Fruit fly (Drosophila melanogaster) whole organism, wandering third instar larva: ENCODE measurements around the gene TfIIA-S.
A peak's percentile ranks its signal among the peaks of the same experiment; 100 is the strongest.

Source experiments
- Abd-B ChIP-seq: fragments of >200 bp; optimal IDR thresholded peaks from 2 replicates; lab custom pipeline; 2017; ENCODE audit warnings: missing biosample characterization, missing genetic modification characterization
- CG32264 ChIP-seq: fragments of 200-800 bp; sonication (Bioruptor generic); optimal IDR thresholded peaks from 2 replicates; lab custom pipeline; 2016; ENCODE audit warnings: missing biosample characterization, missing genetic modification characterization
- CG9705 ChIP-seq: fragments of 200-800 bp; sonication (Bioruptor generic); optimal IDR thresholded peaks from 2 replicates; lab custom pipeline; 2018; ENCODE audit warnings: missing biosample characterization, mild to moderate bottlenecking, missing genetic modification characterization
- CrebA ChIP-seq: fragments of 200-800 bp; sonication (Bioruptor generic); optimal IDR thresholded peaks from 2 replicates; lab custom pipeline; 2016; ENCODE audit warnings: missing biosample characterization, mild to moderate bottlenecking, missing genetic modification characterization, borderline replicate concordance
- Dfd ChIP-seq: fragments of >200 bp; optimal IDR thresholded peaks from 2 replicates; lab custom pipeline; 2017; ENCODE audit warnings: missing biosample characterization, missing genetic modification characterization
- Dif ChIP-seq: fragments of 200-275, 200-300 bp; sonication (Bioruptor generic); optimal IDR thresholded peaks from 2 replicates; lab custom pipeline; 2018; ENCODE audit warnings: missing biosample characterization, missing genetic modification characterization; ENCODE audit not compliant: partially characterized antibody
- GATAd ChIP-seq: sonication (Bioruptor generic); optimal IDR thresholded peaks from 2 replicates; lab custom pipeline; 2016; ENCODE audit warnings: missing biosample characterization, missing genetic modification characterization
- HLH106 ChIP-seq: fragments of 200-800 bp; optimal IDR thresholded peaks from 3 replicates; lab custom pipeline; 2019; ENCODE audit warnings: missing biosample characterization, mild to moderate bottlenecking, missing genetic modification characterization, moderate library complexity
- Hnf4 ChIP-seq: fragments of 200-800 bp; sonication (Bioruptor generic); optimal IDR thresholded peaks from 2 replicates; lab custom pipeline; 2016; ENCODE audit warnings: missing biosample characterization, mild to moderate bottlenecking, missing genetic modification characterization
- Hr78 ChIP-seq: fragments of >200 bp; optimal IDR thresholded peaks from 2 replicates; lab custom pipeline; 2017; ENCODE audit warnings: missing biosample characterization, missing genetic modification characterization
- Hr83 ChIP-seq: fragments of 200-300 bp; sonication (Bioruptor generic); optimal IDR thresholded peaks from 2 replicates; lab custom pipeline; 2016; ENCODE audit warnings: missing biosample characterization, mild to moderate bottlenecking, missing genetic modification characterization, moderate library complexity; ENCODE audit not compliant: poor library complexity, severe bottlenecking
- Jra ChIP-seq: sonication (Bioruptor generic); optimal IDR thresholded peaks from 2 replicates; lab custom pipeline; 2016; ENCODE audit warnings: missing biosample characterization, missing genetic modification characterization
- Mio ChIP-seq: sonication (Bioruptor generic); optimal IDR thresholded peaks from 2 replicates; lab custom pipeline; 2016; ENCODE audit warnings: missing biosample characterization, missing genetic modification characterization
- Myc ChIP-seq: fragments of >200 bp; optimal IDR thresholded peaks from 2 replicates; lab custom pipeline; 2017
- N ChIP-seq: fragments of >200 bp; optimal IDR thresholded peaks from 2 replicates; lab custom pipeline; 2018; ENCODE audit warnings: missing biosample characterization, missing external identifiers, missing genetic modification characterization
- OdsH ChIP-seq: fragments of 200-800 bp; sonication (Bioruptor generic); optimal IDR thresholded peaks from 2 replicates; lab custom pipeline; 2016; ENCODE audit warnings: missing biosample characterization, mild to moderate bottlenecking, missing genetic modification characterization
- Rel ChIP-seq, 2 experiments: fragments of 200-800 bp; sonication (Bioruptor generic) in 1 of 2; optimal IDR thresholded peaks; 2 replicates in 1 of 2; 3 replicates in 1 of 2; lab custom pipeline; 2016 to 2019; ENCODE audit warnings: mild to moderate bottlenecking in 2 of 2, missing biosample characterization in 2 of 2, missing genetic modification characterization in 2 of 2, moderate library complexity in 1 of 2
- Sp1 ChIP-seq: fragments of 200-800 bp; sonication (Bioruptor generic); optimal IDR thresholded peaks from 3 replicates; lab custom pipeline; 2019; ENCODE audit warnings: missing biosample characterization, mild to moderate bottlenecking, missing genetic modification characterization, moderate library complexity
- Vsx2 ChIP-seq: fragments of 200-300, 225-300 bp; sonication (Bioruptor generic); optimal IDR thresholded peaks from 2 replicates; lab custom pipeline; 2018; ENCODE audit warnings: missing biosample characterization, missing genetic modification characterization; ENCODE audit not compliant: partially characterized antibody
- br ChIP-seq: fragments of 200-800 bp; sonication (Bioruptor generic); optimal IDR thresholded peaks from 2 replicates; lab custom pipeline; 2016; ENCODE audit warnings: missing biosample characterization, missing genetic modification characterization
- brk ChIP-seq: fragments of 200-800 bp; sonication (Bioruptor generic); optimal IDR thresholded peaks from 2 replicates; lab custom pipeline; 2016; ENCODE audit warnings: missing biosample characterization, mild to moderate bottlenecking, missing genetic modification characterization
- dl ChIP-seq, 2 experiments: fragments of 175-275, 200-275 bp in 1 of 2; fragments of 200-275 bp in 1 of 2; sonication (Bioruptor generic); optimal IDR thresholded peaks; lab custom pipeline; 2018; ENCODE audit warnings: mild to moderate bottlenecking in 2 of 2, missing biosample characterization in 2 of 2, missing genetic modification characterization in 2 of 2, moderate library complexity in 2 of 2; ENCODE audit not compliant: partially characterized antibody in 2 of 2, insufficient read depth in 1 of 2
- dmrt93B ChIP-seq: fragments of 200-800 bp; sonication (Bioruptor generic); optimal IDR thresholded peaks from 2 replicates; lab custom pipeline; 2018; ENCODE audit warnings: missing biosample characterization, mild to moderate bottlenecking, missing genetic modification characterization
- dsf ChIP-seq: sonication (Bioruptor generic); optimal IDR thresholded peaks from 2 replicates; lab custom pipeline; 2016; ENCODE audit warnings: missing biosample characterization, missing genetic modification characterization, borderline replicate concordance
- ey ChIP-seq: fragments of 200-800 bp; sonication (Bioruptor generic); optimal IDR thresholded peaks from 2 replicates; lab custom pipeline; 2016; ENCODE audit warnings: missing biosample characterization, missing genetic modification characterization
- foxo ChIP-seq, 2 experiments: fragments of 200-800 bp; sonication (Bioruptor generic); optimal IDR thresholded peaks; 2 replicates in 1 of 2; 3 replicates in 1 of 2; lab custom pipeline; 2016 to 2017; ENCODE audit warnings: missing biosample characterization in 2 of 2, missing genetic modification characterization in 2 of 2
- fru ChIP-seq: fragments of 200-800 bp; sonication (Bioruptor generic); optimal IDR thresholded peaks from 3 replicates; lab custom pipeline; 2016; ENCODE audit warnings: missing biosample characterization, mild to moderate bottlenecking, missing genetic modification characterization
- h ChIP-seq: fragments of 200-800 bp; sonication (Bioruptor generic); optimal IDR thresholded peaks from 3 replicates; lab custom pipeline; 2016; ENCODE audit warnings: missing biosample characterization, mild to moderate bottlenecking, missing genetic modification characterization
- jim ChIP-seq: fragments of 175-275, 200-325 bp; sonication (Bioruptor generic); optimal IDR thresholded peaks from 2 replicates; lab custom pipeline; 2016; ENCODE audit warnings: missing biosample characterization, mild to moderate bottlenecking, missing genetic modification characterization
- lola ChIP-seq: fragments of >200 bp; optimal IDR thresholded peaks from 2 replicates; lab custom pipeline; 2017; ENCODE audit warnings: missing biosample characterization, missing genetic modification characterization
- pan ChIP-seq: fragments of >200 bp; optimal IDR thresholded peaks from 2 replicates; lab custom pipeline; 2017
- psq ChIP-seq: fragments of 200-800 bp; sonication (Bioruptor generic); optimal IDR thresholded peaks from 3 replicates; lab custom pipeline; 2017; ENCODE audit warnings: missing biosample characterization, mild to moderate bottlenecking, missing genetic modification characterization, moderate library complexity
- rgr ChIP-seq: fragments of 200-800 bp; sonication (Bioruptor generic); optimal IDR thresholded peaks from 3 replicates; lab custom pipeline; 2016; ENCODE audit warnings: missing biosample characterization, mild to moderate bottlenecking, missing genetic modification characterization
- sage ChIP-seq: fragments of 200-800 bp; sonication (Bioruptor generic); optimal IDR thresholded peaks from 2 replicates; lab custom pipeline; 2016; ENCODE audit warnings: missing biosample characterization, mild to moderate bottlenecking, missing genetic modification characterization
- sv ChIP-seq: fragments of 200-800 bp; sonication (Bioruptor generic); optimal IDR thresholded peaks from 3 replicates; lab custom pipeline; 2016; ENCODE audit warnings: missing biosample characterization, missing genetic modification characterization
- tai ChIP-seq: sonication (Bioruptor generic); optimal IDR thresholded peaks from 2 replicates; lab custom pipeline; 2016; ENCODE audit warnings: missing biosample characterization, missing genetic modification characterization
- usp ChIP-seq: fragments of >200 bp; optimal IDR thresholded peaks from 2 replicates; lab custom pipeline; 2017; ENCODE audit warnings: missing biosample characterization, missing genetic modification characterization
- woc ChIP-seq: sonication (Bioruptor generic); optimal IDR thresholded peaks from 2 replicates; lab custom pipeline; 2016; ENCODE audit warnings: missing biosample characterization, mild to moderate bottlenecking, missing genetic modification characterization

The TfIIA-S gene

DNA sequence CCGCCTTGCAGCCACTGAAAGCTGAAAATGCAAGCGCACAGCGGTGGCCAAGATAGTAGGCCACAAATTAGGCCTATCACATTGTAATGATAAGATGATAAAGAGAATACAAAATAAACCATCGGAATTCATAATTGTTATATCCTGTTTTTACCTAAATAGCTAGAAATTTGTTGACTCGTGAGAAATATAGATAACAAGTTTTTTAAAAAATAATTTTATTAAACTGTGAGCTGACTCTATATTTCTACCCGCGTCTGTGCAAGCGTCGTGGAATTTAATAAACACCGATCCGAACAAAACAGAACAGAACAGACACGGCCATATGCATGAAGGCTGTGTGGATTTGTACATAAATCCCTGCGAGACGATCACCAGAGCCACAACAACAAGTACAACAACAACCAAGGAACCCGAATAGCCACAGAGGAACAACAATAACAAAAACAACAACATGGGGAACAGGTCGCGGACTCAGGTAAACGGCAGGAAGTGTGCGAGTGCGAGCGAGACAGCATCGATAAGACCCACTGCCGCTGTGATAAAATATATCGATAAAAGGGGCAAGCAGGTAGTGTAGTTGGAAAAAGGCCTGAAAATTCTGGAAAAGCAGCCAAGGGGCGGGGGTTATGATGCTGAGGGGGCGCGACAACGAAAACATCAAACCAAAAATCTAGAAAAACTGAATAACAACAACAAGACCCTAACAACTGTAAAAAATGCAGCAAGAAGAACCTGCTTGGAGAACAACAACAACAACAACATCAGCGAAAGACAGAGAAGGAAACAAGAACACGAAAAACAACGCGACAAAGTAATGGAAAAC, 4.4 kb downstream of the TfIIA-S start:
- TF ChIP-seq CG32264 (GFP tag; lab: Kevin White, UChicago) = peak; percentile 84
- TF ChIP-seq usp (GFP tag; lab: Kevin White, UChicago) = no peak
- no peak for TF ChIP-seq pan (lab: Kevin White, UChicago)
- no peak for TF ChIP-seq lola (GFP tag; lab: Kevin White, UChicago)
- TF ChIP-seq foxo (GFP tag; optimal IDR thresholded peaks at IDR 0.05; lab: Kevin White, UChicago) = peak; percentile 48 to 94
- no peak for TF ChIP-seq Hr78 (GFP tag; lab: Kevin White, UChicago)
- peak; percentile 94 for TF ChIP-seq ey
- peak in 1 of 2 experiments; percentile 29 for TF ChIP-seq dl (GFP tag; optimal IDR thresholded peaks at IDR 0.05; lab: Kevin White, UChicago; ENCODE audit: insufficient read depth in 1 of 2, partially characterized antibody in 2 of 2)
- peak; percentile 53 for TF ChIP-seq dsf (GFP tag; lab: Kevin White, UChicago)
- TF ChIP-seq br = peak; percentile 95
- no peak for TF ChIP-seq Hr83 (GFP tag; lab: Kevin White, UChicago)
- no peak for TF ChIP-seq Myc (lab: Kevin White, UChicago)
- TF ChIP-seq GATAd (GFP tag; lab: Kevin White, UChicago) = no peak
- TF ChIP-seq rgr (GFP tag; lab: Kevin White, UChicago) = peak; percentile 95
- TF ChIP-seq N = no peak
- TF ChIP-seq psq (GFP tag; lab: Kevin White, UChicago) = peak; percentile 91
- peak; percentile 81 for TF ChIP-seq Rel (GFP tag; optimal IDR thresholded peaks at IDR 0.05; lab: Kevin White, UChicago)
- TF ChIP-seq Rel (tag; optimal IDR thresholded peaks at IDR 0.05; lab: Kevin White, UChicago) = peak; percentile 65
- TF ChIP-seq h = peak; percentile 96
- TF ChIP-seq OdsH = peak; percentile 96
- TF ChIP-seq Dfd (GFP tag; lab: Kevin White, UChicago) = no peak
- no peak for TF ChIP-seq jim (GFP tag; lab: Kevin White, UChicago)
- TF ChIP-seq HLH106 = peak; percentile 93
- TF ChIP-seq Mio (GFP tag; lab: Kevin White, UChicago) = no peak
- TF ChIP-seq sage (GFP tag; lab: Kevin White, UChicago) = peak; percentile 91
- peak; percentile 96 for TF ChIP-seq fru (GFP tag; lab: Kevin White, UChicago)
- peak; percentile 81 for TF ChIP-seq brk
- TF ChIP-seq Jra (GFP tag; lab: Kevin White, UChicago) = peak; percentile 67
- TF ChIP-seq Abd-B (GFP tag; lab: Kevin White, UChicago) = no peak
- TF ChIP-seq Hnf4 (GFP tag; lab: Kevin White, UChicago) = peak; percentile 89
- TF ChIP-seq Dif = no peak
- TF ChIP-seq dmrt93B (GFP tag; lab: Kevin White, UChicago) = peak; percentile 88
- TF ChIP-seq tai (GFP tag; lab: Kevin White, UChicago) = peak; percentile 85
- peak; percentile 97 for TF ChIP-seq woc
- peak; percentile 15 for TF ChIP-seq Vsx2 (GFP tag; lab: Kevin White, UChicago)
- peak; percentile 95 for TF ChIP-seq Sp1 (GFP tag; lab: Kevin White, UChicago)
- TF ChIP-seq sv (GFP tag; lab: Kevin White, UChicago) = peak; percentile 59
- peak; percentile 80 for TF ChIP-seq CrebA
- TF ChIP-seq CG9705 (GFP tag; lab: Kevin White, UChicago) = peak; percentile 87

DNA sequence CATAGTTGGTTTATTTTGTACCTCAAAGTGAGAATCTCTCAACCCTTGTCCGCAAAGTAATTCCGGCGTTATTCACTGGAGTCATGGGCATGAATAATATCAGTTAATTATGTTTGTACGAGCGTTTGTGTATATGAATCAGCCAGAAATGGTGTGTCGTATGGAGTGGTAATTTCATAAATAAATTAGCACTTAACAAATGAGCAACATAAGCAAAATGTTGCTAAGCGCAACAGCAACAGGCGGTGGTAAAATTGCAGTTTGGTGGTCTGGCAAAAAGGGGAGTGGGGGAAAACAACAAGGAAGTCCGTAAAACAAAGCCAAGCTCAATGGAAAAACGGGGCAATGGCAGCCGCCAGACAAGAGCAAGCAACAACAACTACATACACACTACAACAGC, 5.2 kb downstream of the TfIIA-S start:
- TF ChIP-seq Hnf4 (GFP tag; lab: Kevin White, UChicago) = no peak
- no peak for TF ChIP-seq Sp1 (GFP tag; lab: Kevin White, UChicago)
- TF ChIP-seq, all 38 proteins: peak for 0
